Worm (Caenorhabditis elegans): ENCODE measurements around the gene F58B4.3.

ce11 chrV:10960544-10960943 is 30.9 kb downstream of the F58B4.3 start, which contains the start of gene vps-36:
- TF ChIP-seq ceh-43 (GFP tag; optimal IDR thresholded peaks at IDR 0.05) (no peak), snpc-4 (tag; optimal IDR thresholded peaks at IDR 0.05) (no peak), elt-3 (tag; optimal IDR thresholded peaks at IDR 0.05) (no peak), nhr-76 (tag; optimal IDR thresholded peaks at IDR 0.05) (no peak), ztf-11 (tag; optimal IDR thresholded peaks at IDR 0.05) (no peak), ces-1 (GFP tag; optimal IDR thresholded peaks at IDR 0.05) (no peak), lin-13 (tag; optimal IDR thresholded peaks at IDR 0.05) (no peak)
